Fruit fly (Drosophila melanogaster) whole organism, embryonic: ENCODE data around the gene sinu.

Experiments used
- Adf1 ChIP-seq: fragments of 200-800 bp; sonication (Bioruptor generic); IDR thresholded peaks from 2 replicates; pipeline ENCODE4 v1.3.6; 2022; ENCODE audit warnings: missing biosample characterization, missing genetic modification characterization
- CG10321 ChIP-seq: fragments of 200-800 bp; sonication (Bioruptor generic); IDR thresholded peaks from 2 replicates; pipeline ENCODE4 v1.3.6; 2022; ENCODE audit warnings: missing biosample characterization, missing genetic modification characterization
- CG12104 ChIP-seq: fragments of 200-800 bp; sonication (Bioruptor generic); optimal IDR thresholded peaks from 3 replicates; lab custom pipeline; 2016; ENCODE audit warnings: missing biosample characterization, missing genetic modification characterization
- CG12219 ChIP-seq: fragments of 200-800 bp; sonication (Bioruptor generic); optimal IDR thresholded peaks from 3 replicates; lab custom pipeline; 2018; ENCODE audit warnings: missing biosample characterization, mild to moderate bottlenecking, missing genetic modification characterization
- CG14965 ChIP-seq: fragments of 200-800 bp; sonication (Bioruptor generic); optimal IDR thresholded peaks from 2 replicates; lab custom pipeline; 2016; ENCODE audit warnings: missing biosample characterization, missing genetic modification characterization, borderline replicate concordance
- CG15514 ChIP-seq: fragments of 200-800 bp; sonication (Bioruptor generic); optimal IDR thresholded peaks from 3 replicates; lab custom pipeline; 2017; ENCODE audit warnings: missing biosample characterization, missing genetic modification characterization, mild to moderate bottlenecking, moderate library complexity, missing genetic modification reagents
- CG17612 ChIP-seq: fragments of 200-800 bp; sonication (Bioruptor generic); IDR thresholded peaks from 2 replicates; pipeline ENCODE4 v1.3.6; 2022; ENCODE audit warnings: missing biosample characterization, missing genetic modification characterization
- CG18599 ChIP-seq: fragments of 200-800 bp; sonication (Bioruptor generic); optimal IDR thresholded peaks from 3 replicates; lab custom pipeline; 2017; ENCODE audit warnings: missing biosample characterization, missing genetic modification characterization, mild to moderate bottlenecking, moderate library complexity, missing genetic modification reagents
- CG3065 ChIP-seq: fragments of 200-800 bp; sonication (Bioruptor generic); optimal IDR thresholded peaks from 2 replicates; lab custom pipeline; 2016; ENCODE audit warnings: missing biosample characterization, missing genetic modification characterization
- CG43689 ChIP-seq: fragments of 200-800 bp; sonication (Bioruptor generic); IDR thresholded peaks from 2 replicates; pipeline ENCODE4 v1.3.6; 2022; ENCODE audit warnings: missing biosample characterization, missing genetic modification characterization
- CG6813 ChIP-seq: fragments of 200-800 bp; sonication (Bioruptor generic); optimal IDR thresholded peaks from 2 replicates; lab custom pipeline; 2017; ENCODE audit warnings: missing biosample characterization, missing genetic modification characterization, mild to moderate bottlenecking, moderate library complexity, missing genetic modification reagents
- CG7963 ChIP-seq: fragments of 200-800 bp; sonication (Bioruptor generic); IDR thresholded peaks from 3 replicates; pipeline ENCODE4 v1.3.6; 2022; ENCODE audit warnings: missing biosample characterization, missing genetic modification characterization; ENCODE audit not compliant: partially characterized antibody
- CTCF ChIP-seq: fragments of 200-800 bp; sonication (Bioruptor generic); optimal IDR thresholded peaks from 2 replicates; lab custom pipeline; 2017; ENCODE audit warnings: missing biosample characterization, mild to moderate bottlenecking, missing genetic modification characterization, moderate library complexity
- Camta ChIP-seq: fragments of 200-800 bp; sonication (Bioruptor generic); optimal IDR thresholded peaks from 2 replicates; lab custom pipeline; 2016; ENCODE audit warnings: missing biosample characterization, missing genetic modification characterization
- CrebB ChIP-seq: fragments of 200-800 bp; sonication (Bioruptor generic); optimal IDR thresholded peaks from 3 replicates; lab custom pipeline; 2018; ENCODE audit warnings: missing biosample characterization, mild to moderate bottlenecking, missing genetic modification characterization
- E2f1 ChIP-seq: fragments of 200-800 bp; sonication (Bioruptor generic); IDR thresholded peaks from 2 replicates; pipeline ENCODE4 v1.3.6; 2022; ENCODE audit warnings: missing biosample characterization, missing genetic modification characterization
- Eip74EF ChIP-seq, 2 experiments: fragments of 200-800 bp in 1 of 2; fragments of >200 bp in 1 of 2; sonication (Bioruptor generic) in 1 of 2; optimal IDR thresholded peaks; 2 replicates each; lab custom pipeline; 2017 to 2019; ENCODE audit warnings: missing biosample characterization in 2 of 2, missing genetic modification characterization in 2 of 2, mild to moderate bottlenecking in 1 of 2, moderate library complexity in 1 of 2
- Ets97D ChIP-seq: fragments of 200-800 bp; sonication (Bioruptor generic); optimal IDR thresholded peaks from 3 replicates; lab custom pipeline; 2016; ENCODE audit warnings: missing biosample characterization, missing genetic modification characterization
- Fer3 ChIP-seq: fragments of 200-800 bp; sonication (Bioruptor generic); optimal IDR thresholded peaks from 2 replicates; lab custom pipeline; 2018; ENCODE audit warnings: missing biosample characterization, mild to moderate bottlenecking, missing genetic modification characterization, moderate library complexity
- H2.0 ChIP-seq: fragments of 200-800 bp; sonication (Bioruptor generic); IDR thresholded peaks from 2 replicates; pipeline ENCODE4 v1.3.6; 2022; ENCODE audit warnings: missing biosample characterization, missing genetic modification characterization
- Hmx ChIP-seq: fragments of 200-800 bp; sonication (Bioruptor generic); optimal IDR thresholded peaks from 2 replicates; lab custom pipeline; 2016; ENCODE audit warnings: missing biosample characterization, missing genetic modification characterization
- Lpt ChIP-seq: fragments of >200 bp; optimal IDR thresholded peaks from 2 replicates; lab custom pipeline; 2018; ENCODE audit warnings: missing biosample characterization, missing genetic modification characterization
- Mes4 ChIP-seq: fragments of 200-800 bp; sonication (Bioruptor generic); optimal IDR thresholded peaks from 2 replicates; lab custom pipeline; 2016; ENCODE audit warnings: missing biosample characterization, missing genetic modification characterization
- Mrtf ChIP-seq: fragments of 200-800 bp; sonication (Bioruptor generic); IDR thresholded peaks from 3 replicates; pipeline ENCODE4 v1.3.6; 2022; ENCODE audit warnings: missing biosample characterization, missing genetic modification characterization
- NFAT ChIP-seq: fragments of 200-800 bp; sonication (Bioruptor generic); IDR thresholded peaks from 2 replicates; pipeline ENCODE4 v1.3.6; 2022; ENCODE audit warnings: missing biosample characterization, missing genetic modification characterization
- Nf-YB ChIP-seq: fragments of 200-800 bp; sonication (Bioruptor generic); optimal IDR thresholded peaks from 3 replicates; lab custom pipeline; 2019; ENCODE audit warnings: missing biosample characterization, mild to moderate bottlenecking, missing genetic modification characterization, moderate library complexity
- Poxn ChIP-seq: fragments of 200-800 bp; sonication (Bioruptor generic); IDR thresholded peaks from 2 replicates; pipeline ENCODE4 v1.3.6; 2022; ENCODE audit warnings: missing biosample characterization, missing genetic modification characterization
- Rfx ChIP-seq: fragments of 200-800 bp; sonication (Bioruptor generic); IDR thresholded peaks from 2 replicates; pipeline ENCODE4 v1.3.6; 2022; ENCODE audit warnings: missing biosample characterization, missing genetic modification characterization
- Scr ChIP-seq: fragments of 200-800 bp; sonication (Bioruptor generic); IDR thresholded peaks from 2 replicates; pipeline ENCODE4 v1.3.6; 2022; ENCODE audit warnings: missing biosample characterization, missing genetic modification characterization; ENCODE audit not compliant: partially characterized antibody
- Side ChIP-seq: fragments of 200-800 bp; sonication (Bioruptor generic); optimal IDR thresholded peaks from 2 replicates; lab custom pipeline; 2016; ENCODE audit warnings: missing biosample characterization, missing genetic modification characterization
- Sox102F ChIP-seq: fragments of 200-800 bp; sonication (Bioruptor generic); optimal IDR thresholded peaks from 2 replicates; lab custom pipeline; 2018; ENCODE audit warnings: missing biosample characterization, mild to moderate bottlenecking, missing genetic modification characterization, moderate library complexity
- Spps ChIP-seq: fragments of 200-800 bp; sonication (Bioruptor generic); optimal IDR thresholded peaks from 2 replicates; lab custom pipeline; 2018; ENCODE audit warnings: missing biosample characterization, mild to moderate bottlenecking, missing genetic modification characterization
- Stat92E ChIP-seq, 3 experiments: fragments of >200 bp in 2 of 3; fragments of 200-800 bp in 1 of 3; sonication (Bioruptor generic) in 1 of 3; optimal IDR thresholded peaks; 2 replicates each; lab custom pipeline; 2017 to 2019; ENCODE audit warnings: missing biosample characterization in 3 of 3, missing genetic modification characterization in 3 of 3, mild to moderate bottlenecking in 1 of 3, moderate library complexity in 1 of 3
- TFAM ChIP-seq: fragments of 200-800 bp; sonication (Bioruptor generic); optimal IDR thresholded peaks from 2 replicates; lab custom pipeline; 2017; ENCODE audit warnings: missing biosample characterization, missing genetic modification characterization, inconsistent platforms
- Vsx1 ChIP-seq: fragments of 200-800 bp; sonication (Bioruptor generic); optimal IDR thresholded peaks from 2 replicates; lab custom pipeline; 2017; ENCODE audit warnings: missing biosample characterization, mild to moderate bottlenecking, missing genetic modification characterization, missing genetic modification reagents
- YL-1 ChIP-seq: fragments of 200-800 bp; sonication (Bioruptor generic); optimal IDR thresholded peaks from 3 replicates; lab custom pipeline; 2017; ENCODE audit warnings: missing biosample characterization, mild to moderate bottlenecking, missing genetic modification characterization
- al ChIP-seq: fragments of 200-800 bp; sonication (Bioruptor generic); IDR thresholded peaks from 2 replicates; pipeline ENCODE4 v1.3.6; 2022; ENCODE audit warnings: missing biosample characterization, missing genetic modification characterization
- aop ChIP-seq: fragments of 200-800 bp; sonication (Bioruptor generic); IDR thresholded peaks from 2 replicates; pipeline ENCODE4 v1.3.6; 2022; ENCODE audit warnings: missing biosample characterization, missing genetic modification characterization
- bcd ChIP-seq: fragments of 200-800 bp; sonication (Bioruptor generic); optimal IDR thresholded peaks from 2 replicates; lab custom pipeline; 2017; ENCODE audit warnings: missing biosample characterization, mild to moderate bottlenecking, missing genetic modification characterization
- bigmax ChIP-seq: fragments of 200-800 bp; sonication (Bioruptor generic); optimal IDR thresholded peaks from 2 replicates; lab custom pipeline; 2018; ENCODE audit warnings: missing biosample characterization, mild to moderate bottlenecking, missing genetic modification characterization
- chinmo ChIP-seq: fragments of 200-800 bp; sonication (Bioruptor generic); IDR thresholded peaks from 4 replicates; pipeline ENCODE4 v1.3.6; 2022; ENCODE audit warnings: missing biosample characterization, missing genetic modification characterization; ENCODE audit not compliant: partially characterized antibody
- crol ChIP-seq: fragments of 200-800 bp; sonication (Bioruptor generic); IDR thresholded peaks from 2 replicates; pipeline ENCODE4 v1.3.6; 2022; ENCODE audit warnings: missing biosample characterization, missing genetic modification characterization
- grau ChIP-seq: fragments of 200-800 bp; optimal IDR thresholded peaks from 3 replicates; lab custom pipeline; 2019; ENCODE audit warnings: missing biosample characterization, mild to moderate bottlenecking, missing genetic modification characterization, moderate library complexity
- pan ChIP-seq, 4 experiments: fragments of >200 bp in 3 of 4; fragments of 200-800 bp in 1 of 4; sonication (Bioruptor generic) in 1 of 4; optimal IDR thresholded peaks in 3 of 4; IDR thresholded peaks in 1 of 4; 2 replicates each; pipeline versions ENCODE4 v1.3.6 to Lab custom; 2017 to 2022; ENCODE audit warnings: missing biosample characterization in 2 of 4, missing genetic modification characterization in 2 of 4, mixed read lengths in 1 of 4
- salm ChIP-seq: fragments of 200-800 bp; sonication (Bioruptor generic); optimal IDR thresholded peaks from 2 replicates; lab custom pipeline; 2018; ENCODE audit warnings: missing biosample characterization, mild to moderate bottlenecking, missing genetic modification characterization
- sens ChIP-seq: fragments of 200-800 bp; sonication (Bioruptor generic); peaks from one replicate; lab custom pipeline; 2016; ENCODE audit warnings: missing biosample characterization, missing genetic modification characterization
- shn ChIP-seq: fragments of 200-800 bp; sonication (Bioruptor generic); optimal IDR thresholded peaks from 3 replicates; lab custom pipeline; 2016; ENCODE audit warnings: missing biosample characterization, missing genetic modification characterization
- sisA ChIP-seq: fragments of 200-800 bp; sonication (Bioruptor generic); IDR thresholded peaks from 2 replicates; pipeline ENCODE4 v1.3.6; 2022; ENCODE audit warnings: missing biosample characterization, missing genetic modification characterization
- tx ChIP-seq: fragments of 200-800 bp; sonication (Bioruptor generic); optimal IDR thresholded peaks from 2 replicates; lab custom pipeline; 2016; ENCODE audit warnings: missing biosample characterization, missing genetic modification characterization
- unpg ChIP-seq: fragments of 200-800 bp; sonication (Bioruptor generic); optimal IDR thresholded peaks from 3 replicates; lab custom pipeline; 2018; ENCODE audit warnings: missing biosample characterization, mild to moderate bottlenecking, missing genetic modification characterization, moderate library complexity
- yki ChIP-seq: fragments of >200 bp; optimal IDR thresholded peaks from 3 replicates; lab custom pipeline; 2018
- zf30C ChIP-seq: fragments of 200-800 bp; sonication (Bioruptor generic); optimal IDR thresholded peaks from 3 replicates; lab custom pipeline; 2018; ENCODE audit warnings: missing biosample characterization, mild to moderate bottlenecking, missing genetic modification characterization

Gene sinu

DNA sequence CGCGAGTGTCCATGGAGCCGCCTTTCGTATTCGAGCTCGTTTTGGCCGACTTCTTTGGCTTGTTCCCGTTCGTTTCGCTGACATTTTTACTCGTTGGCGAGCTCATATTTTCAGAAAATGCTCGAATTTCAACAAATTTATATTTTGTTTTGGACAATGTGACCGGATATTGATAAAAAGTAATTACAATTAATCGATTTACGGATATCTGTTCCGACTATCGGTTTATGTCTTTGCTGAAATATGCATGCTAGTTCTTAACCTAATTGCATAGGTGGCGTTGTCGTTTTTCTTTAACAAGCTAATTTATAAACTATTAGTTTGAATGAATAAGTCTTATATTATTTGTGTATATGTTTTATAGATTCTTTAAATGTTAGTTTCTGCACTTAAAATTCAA lies 46.7 kb upstream of the sinu start, which contains the start of gene Eaf6 (continued):
- TF ChIP-seq CG6813 (GFP tag; lab: Kevin White, UChicago): no peak
- TF ChIP-seq Vsx1 (GFP tag; lab: Kevin White, UChicago): peak; percentile 95
- TF ChIP-seq bigmax (GFP tag; lab: Kevin White, UChicago): no peak
- TF ChIP-seq aop (GFP tag; lab: Robert Waterston, UW): no peak
- no peak for TF ChIP-seq yki
- peak; percentile 52 for TF ChIP-seq Scr (GFP tag; lab: Robert Waterston, UW)
- no peak for TF ChIP-seq shn (GFP tag; lab: Kevin White, UChicago)
- no peak for TF ChIP-seq H2.0 (GFP tag; lab: Robert Waterston, UW)
- no peak for TF ChIP-seq CG12219 (GFP tag; lab: Kevin White, UChicago)
- TF ChIP-seq bcd: no peak
- TF ChIP-seq chinmo (GFP tag; lab: Robert Waterston, UW): no peak
- TF ChIP-seq Side (GFP tag; lab: Kevin White, UChicago): no peak
- peak; percentile 61 for TF ChIP-seq YL-1
- peak; percentile 50 for TF ChIP-seq Ets97D (GFP tag; lab: Kevin White, UChicago)
- no peak for TF ChIP-seq Mrtf (GFP tag; lab: Robert Waterston, UW)
- no peak for TF ChIP-seq Poxn
- no peak for TF ChIP-seq E2f1
- peak in 1 of 3 experiments; percentile 39 for TF ChIP-seq Stat92E (GFP tag; optimal IDR thresholded peaks at IDR 0.05; lab: Kevin White, UChicago)
- TF ChIP-seq CrebB (tag; lab: Kevin White, UChicago): no peak
- TF ChIP-seq sisA (GFP tag; lab: Robert Waterston, UW): no peak
- no peak for TF ChIP-seq CG7963
- no peak for TF ChIP-seq TFAM (GFP tag; lab: Kevin White, UChicago)
- no peak for TF ChIP-seq Nf-YB (GFP tag; lab: Kevin White, UChicago)
- TF ChIP-seq Spps (tag; lab: Kevin White, UChicago): no peak
- TF ChIP-seq CTCF: peak; percentile 95
- TF ChIP-seq CG43689 (GFP tag; lab: Robert Waterston, UW): no peak
- no peak for TF ChIP-seq Fer3 (tag; lab: Kevin White, UChicago)
- peak; percentile 7 for TF ChIP-seq grau (tag; lab: Kevin White, UChicago)
- TF ChIP-seq sens (GFP tag; lab: Kevin White, UChicago): peak; percentile 10
- no peak for TF ChIP-seq CG10321 (GFP tag; lab: Robert Waterston, UW)
- TF ChIP-seq Eip74EF (GFP tag; optimal IDR thresholded peaks at IDR 0.05; lab: Kevin White, UChicago): no peak
- TF ChIP-seq zf30C (GFP tag; lab: Kevin White, UChicago): no peak
- TF ChIP-seq CG3065 (GFP tag; lab: Kevin White, UChicago): no peak
- 0 out of 2 replicates have a peak, but pooled peaks have one; percentile 13 for TF ChIP-seq Rfx (GFP tag; lab: Robert Waterston, UW)
- no peak for TF ChIP-seq CG14965
- no peak for TF ChIP-seq al
- no peak for TF ChIP-seq pan (optimal IDR thresholded peaks at IDR 0.05; lab: Kevin White, UChicago)
- no peak for TF ChIP-seq pan (GFP tag; optimal IDR thresholded peaks at IDR 0.05 in 1 of 2, IDR thresholded peaks at IDR 0.05 in 1 of 2)
- TF ChIP-seq crol (GFP tag; lab: Robert Waterston, UW): no peak
- no peak for TF ChIP-seq Sox102F (GFP tag; lab: Kevin White, UChicago)
- TF ChIP-seq Hmx (GFP tag; lab: Kevin White, UChicago): no peak
- TF ChIP-seq CG18599 (GFP tag; lab: Kevin White, UChicago): no peak
- no peak for TF ChIP-seq salm (tag; lab: Kevin White, UChicago)
- TF ChIP-seq NFAT: peak; percentile 13; the same call in 1 of the 2 replicates
- peak; percentile 32 for TF ChIP-seq CG15514 (GFP tag; lab: Kevin White, UChicago)
- TF ChIP-seq CG17612: no peak
- TF ChIP-seq Lpt (GFP tag; lab: Kevin White, UChicago): no peak
- no peak for TF ChIP-seq Camta (GFP tag; lab: Kevin White, UChicago)
- no peak for TF ChIP-seq tx (GFP tag; lab: Kevin White, UChicago)
- peak; percentile 8 for TF ChIP-seq unpg (GFP tag; lab: Kevin White, UChicago)
- TF ChIP-seq CG12104 (GFP tag; lab: Kevin White, UChicago): no peak
- TF ChIP-seq Mes4 (GFP tag; lab: Kevin White, UChicago): no peak
- no peak for TF ChIP-seq Adf1
